Worm (Caenorhabditis elegans) whole organism, young adult: ENCODE results near the gene W01B6.5.

ENCODE experiments used
- B0019.2 ChIP-seq: fragments of 200-800 bp; sonication (Bioruptor generic); conservative IDR thresholded peaks from 2 replicates; pipeline ENCODE4 v1.3.6; 2022; ENCODE audit warnings: missing genetic modification reagents, missing genetic modification characterization, missing compliant biosample characterization
- B0261.1 ChIP-seq: sonication (generic microtip); optimal IDR thresholded peaks from 2 replicates; lab custom pipeline; 2016; ENCODE audit warnings: mild to moderate bottlenecking, missing genetic modification characterization, moderate library complexity, missing compliant biosample characterization
- B0336.3 ChIP-seq: fragments of 200-800 bp; sonication (Bioruptor generic); IDR thresholded peaks from 2 replicates; pipeline ENCODE4 v1.3.6; 2022; ENCODE audit warnings: missing genetic modification characterization, missing compliant biosample characterization
- C06A6.2 ChIP-seq: fragments of 200-800 bp; sonication (Bioruptor generic); conservative IDR thresholded peaks from 2 replicates; pipeline ENCODE4 v1.3.6; 2022; ENCODE audit warnings: missing genetic modification characterization, missing compliant biosample characterization
- D2030.7 ChIP-seq: fragments of 200-800 bp; sonication (Bioruptor generic); IDR thresholded peaks from 2 replicates; pipeline ENCODE4 v1.3.6; 2022; ENCODE audit warnings: missing genetic modification reagents, missing genetic modification characterization, missing compliant biosample characterization
- F33H1.4 ChIP-seq: fragments of 200-800 bp; sonication (Bioruptor generic); IDR thresholded peaks from 2 replicates; pipeline ENCODE4 v1.3.6; 2022; ENCODE audit warnings: missing genetic modification reagents, missing genetic modification characterization, missing compliant biosample characterization
- F37B4.10 ChIP-seq: fragments of 200-800 bp; sonication (Bioruptor generic); IDR thresholded peaks from 2 replicates; pipeline ENCODE4 v1.3.6; 2022; ENCODE audit warnings: missing genetic modification characterization, missing compliant biosample characterization
- F52B5.7 ChIP-seq: sonication (generic microtip); optimal IDR thresholded peaks from 2 replicates; lab custom pipeline; 2016; ENCODE audit warnings: mild to moderate bottlenecking, missing genetic modification characterization, missing compliant biosample characterization
- F57C9.4 ChIP-seq: sonication (generic microtip); optimal IDR thresholded peaks from 2 replicates; lab custom pipeline; 2017; ENCODE audit warnings: mild to moderate bottlenecking, missing genetic modification characterization, missing compliant biosample characterization
- Y53G8AR.9 ChIP-seq: fragments of 200-800 bp; sonication (Bioruptor generic); conservative IDR thresholded peaks from 2 replicates; pipeline ENCODE4 v1.3.6; 2022; ENCODE audit warnings: missing genetic modification reagents, missing genetic modification characterization, missing compliant biosample characterization
- Y67H2A.10 ChIP-seq: fragments of 200-800 bp; sonication (Bioruptor generic); conservative IDR thresholded peaks from 2 replicates; pipeline ENCODE4 v1.3.6; 2022; ENCODE audit warnings: missing genetic modification reagents, missing genetic modification characterization, missing compliant biosample characterization
- Y95B8A.8 ChIP-seq: fragments of 200-800 bp; sonication (Bioruptor generic); IDR thresholded peaks from 2 replicates; pipeline ENCODE4 v1.3.6; 2022; ENCODE audit warnings: missing genetic modification reagents, missing genetic modification characterization, missing compliant biosample characterization
- aptf-2 ChIP-seq: fragments of 200-800 bp; sonication (Bioruptor generic); conservative IDR thresholded peaks from 2 replicates; pipeline ENCODE4 v1.3.6; 2022; ENCODE audit warnings: missing genetic modification reagents, missing genetic modification characterization, missing compliant biosample characterization
- attf-5 ChIP-seq: fragments of 200-800 bp; sonication (Bioruptor generic); optimal IDR thresholded peaks from 2 replicates; lab custom pipeline; 2018; ENCODE audit warnings: mild to moderate bottlenecking, missing genetic modification characterization, missing compliant biosample characterization
- attf-6 ChIP-seq: fragments of 200-800 bp; sonication (Bioruptor generic); IDR thresholded peaks from 2 replicates; pipeline ENCODE4 v1.3.6; 2022; ENCODE audit warnings: missing genetic modification reagents, missing genetic modification characterization, missing compliant biosample characterization
- ceh-27 ChIP-seq: fragments of 200-800 bp; sonication (Bioruptor generic); optimal IDR thresholded peaks from 2 replicates; lab custom pipeline; 2018; ENCODE audit warnings: mild to moderate bottlenecking, missing genetic modification characterization, moderate library complexity, missing compliant biosample characterization
- dpl-1 ChIP-seq: fragments of 150-350 bp; optimal IDR thresholded peaks from 2 replicates; lab custom pipeline; 2014; ENCODE audit warnings: missing biosample characterization, missing genetic modification reagents, missing genetic modification characterization
- efl-1 ChIP-seq: fragments of 150-350 bp; optimal IDR thresholded peaks from 2 replicates; lab custom pipeline; 2014; ENCODE audit warnings: missing biosample characterization, missing genetic modification reagents, missing genetic modification characterization
- egrh-3 ChIP-seq: fragments of 200-800 bp; sonication (Bioruptor generic); IDR thresholded peaks from 2 replicates; pipeline ENCODE4 v1.3.6; 2022; ENCODE audit warnings: missing genetic modification reagents, missing genetic modification characterization, missing compliant biosample characterization
- ekl-4 ChIP-seq: fragments of 200-800 bp; sonication (Bioruptor generic); IDR thresholded peaks from 2 replicates; pipeline ENCODE4 v1.3.6; 2022; ENCODE audit warnings: missing genetic modification reagents, missing genetic modification characterization, missing compliant biosample characterization
- gei-17 ChIP-seq: fragments of 200-800 bp; sonication (Bioruptor generic); optimal IDR thresholded peaks from 2 replicates; lab custom pipeline; 2018; ENCODE audit warnings: mild to moderate bottlenecking, missing genetic modification characterization, missing compliant biosample characterization
- hlh-12 ChIP-seq: sonication (generic microtip); optimal IDR thresholded peaks from 2 replicates; lab custom pipeline; 2016; ENCODE audit warnings: missing genetic modification characterization, missing compliant biosample characterization
- hlh-26 ChIP-seq: fragments of 200-800 bp; sonication (Bioruptor generic); conservative IDR thresholded peaks from 2 replicates; pipeline ENCODE4 v1.3.6; 2022; ENCODE audit warnings: missing genetic modification reagents, missing genetic modification characterization, missing compliant biosample characterization
- hrde-1 ChIP-seq: sonication (generic microtip); optimal IDR thresholded peaks from 2 replicates; lab custom pipeline; 2016; ENCODE audit warnings: missing genetic modification characterization, mild to moderate bottlenecking, missing compliant biosample characterization, moderate library complexity, missing genotype, missing genetic modification reagents, borderline replicate concordance
- hsf-1 ChIP-seq: fragments of 200-800 bp; sonication (Bioruptor generic); IDR thresholded peaks from 2 replicates; pipeline ENCODE4 v1.3.6; 2022; ENCODE audit warnings: missing genetic modification reagents, missing genetic modification characterization, missing compliant biosample characterization
- let-526 ChIP-seq: fragments of 200-800 bp; sonication (Bioruptor generic); IDR thresholded peaks from 2 replicates; pipeline ENCODE4 v1.3.6; 2022; ENCODE audit warnings: missing genetic modification reagents, missing genetic modification characterization, missing compliant biosample characterization
- lin-26 ChIP-seq: fragments of 200-800 bp; sonication (Bioruptor generic); IDR thresholded peaks from 2 replicates; pipeline ENCODE4 v1.3.6; 2022; ENCODE audit warnings: missing genetic modification reagents, missing genetic modification characterization, missing compliant biosample characterization
- lin-40 ChIP-seq: sonication (generic microtip); optimal IDR thresholded peaks from 2 replicates; lab custom pipeline; 2016; ENCODE audit warnings: missing genetic modification characterization, mild to moderate bottlenecking, missing compliant biosample characterization, missing genotype, missing genetic modification reagents
- lin-54 ChIP-seq: fragments of 200-800 bp; sonication (Bioruptor generic); optimal IDR thresholded peaks from 2 replicates; lab custom pipeline; 2018; ENCODE audit warnings: mild to moderate bottlenecking, missing genetic modification characterization, missing compliant biosample characterization
- lsl-1 ChIP-seq: fragments of 200-800 bp; sonication (Bioruptor generic); optimal IDR thresholded peaks from 2 replicates; lab custom pipeline; 2018; ENCODE audit warnings: mild to moderate bottlenecking, missing genetic modification characterization, moderate library complexity, missing compliant biosample characterization
- lsy-27 ChIP-seq: sonication (generic microtip); optimal IDR thresholded peaks from 2 replicates; lab custom pipeline; 2017; ENCODE audit warnings: missing genetic modification characterization, mild to moderate bottlenecking, missing compliant biosample characterization, antibody characterized with exemption, missing genotype, borderline replicate concordance; ENCODE audit not compliant: insufficient read depth
- madf-10 ChIP-seq: sonication (generic microtip); optimal IDR thresholded peaks from 2 replicates; lab custom pipeline; 2016; ENCODE audit warnings: mild to moderate bottlenecking, missing genetic modification characterization, missing compliant biosample characterization
- nfya-2 ChIP-seq: fragments of 200-800 bp; sonication (Bioruptor generic); IDR thresholded peaks from 2 replicates; pipeline ENCODE4 v1.3.6; 2022; ENCODE audit warnings: missing genetic modification reagents, missing genetic modification characterization, missing compliant biosample characterization
- nfyb-1 ChIP-seq: fragments of 200-800 bp; sonication (Bioruptor generic); IDR thresholded peaks from 2 replicates; pipeline ENCODE4 v1.3.6; 2022; ENCODE audit warnings: missing genetic modification reagents, missing genetic modification characterization, missing compliant biosample characterization
- nhr-179 ChIP-seq: sonication (generic microtip); optimal IDR thresholded peaks from 2 replicates; lab custom pipeline; 2016; ENCODE audit warnings: mild to moderate bottlenecking, missing genetic modification characterization, missing compliant biosample characterization
- nhr-27 ChIP-seq: fragments of 200-800 bp; sonication (Bioruptor generic); optimal IDR thresholded peaks from 2 replicates; lab custom pipeline; 2018; ENCODE audit warnings: mild to moderate bottlenecking, missing genetic modification characterization, moderate library complexity, missing compliant biosample characterization
- nhr-90 ChIP-seq: sonication (generic microtip); optimal IDR thresholded peaks from 2 replicates; lab custom pipeline; 2016; ENCODE audit warnings: missing genotype, mild to moderate bottlenecking, missing genetic modification characterization, missing compliant biosample characterization
- pha-4 ChIP-seq: fragments of 150-350 bp; sonication (generic microtip); optimal IDR thresholded peaks from 2 replicates; lab custom pipeline; 2014; ENCODE audit warnings: missing biosample characterization, missing genetic modification reagents, missing genetic modification characterization
- sea-2 ChIP-seq: fragments of 200-800 bp; sonication (Bioruptor generic); IDR thresholded peaks from 2 replicates; pipeline ENCODE4 v1.3.6; 2022; ENCODE audit warnings: missing genetic modification characterization, missing compliant biosample characterization
- snpc-1.3 ChIP-seq: sonication (generic microtip); optimal IDR thresholded peaks from 2 replicates; lab custom pipeline; 2017; ENCODE audit warnings: missing genetic modification characterization, mild to moderate bottlenecking, missing compliant biosample characterization, antibody characterized with exemption, moderate library complexity, missing genotype, missing genetic modification reagents; ENCODE audit not compliant: insufficient read depth
- snpc-3.4 ChIP-seq: sonication (generic microtip); optimal IDR thresholded peaks from 2 replicates; lab custom pipeline; 2017; ENCODE audit warnings: missing genetic modification characterization, mild to moderate bottlenecking, missing compliant biosample characterization, antibody characterized with exemption, moderate library complexity, missing genotype, missing genetic modification reagents
- unc-62 ChIP-seq: fragments of 150-350 bp; optimal IDR thresholded peaks from 2 replicates; lab custom pipeline; 2014; ENCODE audit warnings: missing biosample characterization, missing genetic modification reagents, missing genetic modification characterization
- xnd-1 ChIP-seq: sonication (generic microtip); optimal IDR thresholded peaks from 2 replicates; lab custom pipeline; 2016; ENCODE audit warnings: missing genotype, missing genetic modification reagents, missing genetic modification characterization, missing compliant biosample characterization
- ztf-18 ChIP-seq: sonication (generic microtip); optimal IDR thresholded peaks from 2 replicates; lab custom pipeline; 2016; ENCODE audit warnings: missing genotype, mild to moderate bottlenecking, missing genetic modification characterization, missing compliant biosample characterization
- ztf-22 ChIP-seq: fragments of 200-800 bp; sonication (Bioruptor generic); optimal IDR thresholded peaks from 2 replicates; lab custom pipeline; 2018; ENCODE audit warnings: mild to moderate bottlenecking, missing genetic modification characterization, moderate library complexity, missing compliant biosample characterization
- ztf-25 ChIP-seq: fragments of 200-800 bp; sonication (Bioruptor generic); IDR thresholded peaks from 2 replicates; pipeline ENCODE4 v1.3.6; 2022; ENCODE audit warnings: missing genetic modification reagents, missing genetic modification characterization, missing compliant biosample characterization
- ztf-6 ChIP-seq: fragments of 200-800 bp; sonication (Bioruptor generic); IDR thresholded peaks from 2 replicates; pipeline ENCODE4 v1.3.6; 2022; ENCODE audit warnings: missing genetic modification reagents, missing genetic modification characterization, missing compliant biosample characterization

The W01B6.5 gene

DNA sequence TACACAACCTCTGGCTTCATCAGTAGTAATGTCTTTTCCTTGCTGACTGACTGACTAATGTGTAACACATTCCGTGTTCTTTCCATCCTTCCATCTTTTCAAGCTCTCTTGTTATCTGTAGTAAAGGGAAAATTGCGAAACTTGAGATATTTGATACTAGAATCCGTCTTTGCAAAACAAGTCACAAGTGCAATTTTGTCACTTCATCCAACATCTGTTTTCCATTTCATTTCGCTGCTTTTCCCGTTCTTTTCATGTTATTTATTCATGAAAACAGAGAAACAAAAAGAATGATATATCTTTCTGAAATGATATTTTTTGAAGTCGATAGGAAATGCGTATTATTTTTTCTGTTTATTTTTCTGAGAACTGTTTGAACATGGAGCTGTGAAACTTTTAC, 30.0 kb upstream of the W01B6.5 start:
- TF ChIP-seq lin-26 (GFP tag; lab: Robert Waterston, UW) (no peak), aptf-2 (GFP tag; lab: Robert Waterston, UW) (no peak), madf-10 (no peak), lsl-1 (GFP tag; lab: Kevin White, UChicago) (no peak), attf-6 (GFP tag; lab: Robert Waterston, UW) (no peak), ekl-4 (GFP tag; lab: Robert Waterston, UW) (no peak), efl-1 (GFP tag; lab: Kevin White, UChicago) (no peak), Y67H2A.10 (no peak), F37B4.10 (GFP tag; lab: Robert Waterston, UW) (no peak), ceh-27 (no peak), B0336.3 (GFP tag; lab: Robert Waterston, UW) (no peak), Y53G8AR.9 (GFP tag; lab: Robert Waterston, UW) (no peak), Y95B8A.8 (GFP tag; lab: Robert Waterston, UW) (no peak), let-526 (GFP tag; lab: Robert Waterston, UW) (no peak), gei-17 (no peak)

- TF ChIP-seq madf-10 (no peak), B0019.2 (GFP tag; lab: Robert Waterston, UW) (no peak), nhr-90 (tag; lab: Kevin White, UChicago) (no peak), C06A6.2 (GFP tag; lab: Robert Waterston, UW) (no peak), unc-62 (no peak)
Observed at ce11 chrIV:10047108-10047507, 28.9 kb upstream of the W01B6.5 start, which contains the start of gene T04B2.3. TSS of gene T04B2.3 (plus strand) at chrIV:10047408.

ce11 chrIV:10048268-10048667, 27.7 kb upstream of the W01B6.5 start:
- TF ChIP-seq hsf-1 (GFP tag; lab: Robert Waterston, UW) (no peak), unc-62 (no peak), F57C9.4 (tag; lab: Kevin White, UChicago) (no peak), nfyb-1 (GFP tag; lab: Robert Waterston, UW) (no peak), attf-5 (GFP tag; lab: Kevin White, UChicago) (no peak), snpc-1.3 (no peak), hlh-12 (tag; lab: Kevin White, UChicago) (no peak), hlh-26 (GFP tag; lab: Robert Waterston, UW) (no peak), ztf-6 (GFP tag; lab: Robert Waterston, UW) (no peak), xnd-1 (tag; lab: Kevin White, UChicago) (no peak), snpc-3.4 (tag; lab: Kevin White, UChicago) (no peak), ekl-4 (GFP tag; lab: Robert Waterston, UW) (no peak), D2030.7 (no peak), lin-40 (tag; lab: Kevin White, UChicago) (no peak), hrde-1 (no peak), F52B5.7 (tag; lab: Kevin White, UChicago) (no peak), dpl-1 (no peak), Y53G8AR.9 (GFP tag; lab: Robert Waterston, UW) (no peak), nhr-179 (tag; lab: Kevin White, UChicago) (no peak)

ce11 chrIV:10051088-10051487, 24.9 kb upstream of the W01B6.5 start, which contains the start of gene T04B2.8:
TSS of gene T04B2.8 (minus strand) at chrIV:10051188.
- TF ChIP-seq ztf-22 (GFP tag; lab: Kevin White, UChicago) (no peak), sea-2 (GFP tag; lab: Robert Waterston, UW) (no peak), lin-54 (no peak), ztf-25 (GFP tag; lab: Robert Waterston, UW) (no peak), B0261.1 (tag; lab: Kevin White, UChicago) (no peak), ztf-18 (no peak), lsy-27 (tag; lab: Kevin White, UChicago) (no peak), nhr-27 (tag; lab: Kevin White, UChicago) (no peak), nfya-2 (no peak), gei-17 (no peak), pha-4 (tag; lab: Kevin White, UChicago) (no peak), F33H1.4 (GFP tag; lab: Robert Waterston, UW) (no peak), egrh-3 (no peak)
- TF ChIP-seq, all 124 proteins: peak for 0
